Worm (Caenorhabditis elegans) whole organism, L1 larva: ENCODE data around the gene R13A5.7.

Experiments used
- C34B4.2 ChIP-seq: sonication (generic microtip); optimal IDR thresholded peaks from 2 replicates; lab custom pipeline; 2017; ENCODE audit warnings: mild to moderate bottlenecking, missing genetic modification characterization, missing compliant biosample characterization
- F16B12.6 ChIP-seq: fragments of 150-350 bp; optimal IDR thresholded peaks from 2 replicates; lab custom pipeline; 2014; ENCODE audit warnings: missing biosample characterization, missing genetic modification characterization
- aha-1 ChIP-seq: fragments of 150-350 bp; optimal IDR thresholded peaks from 2 replicates; lab custom pipeline; 2014; ENCODE audit warnings: missing biosample characterization, missing genetic modification characterization
- alr-1 ChIP-seq: fragments of 200-800 bp; sonication (Bioruptor generic); optimal IDR thresholded peaks from 2 replicates; lab custom pipeline; 2018; ENCODE audit warnings: borderline replicate concordance, mild to moderate bottlenecking, missing genetic modification characterization, missing compliant biosample characterization
- aly-2 ChIP-seq: fragments of 150-350 bp; optimal IDR thresholded peaks from 2 replicates; lab custom pipeline; 2014; ENCODE audit warnings: missing biosample characterization, missing genetic modification characterization
- ama-1 ChIP-seq: fragments of 150-350 bp; optimal IDR thresholded peaks from 2 replicates; lab custom pipeline; 2014
- blmp-1 ChIP-seq: fragments of 150-350 bp; optimal IDR thresholded peaks from 2 replicates; lab custom pipeline; 2014; ENCODE audit warnings: missing biosample characterization, missing genetic modification characterization
- ceh-8 ChIP-seq: fragments of 200-800 bp; sonication (Bioruptor generic); optimal IDR thresholded peaks from 2 replicates; lab custom pipeline; 2018; ENCODE audit warnings: mild to moderate bottlenecking, missing genetic modification characterization, moderate library complexity, missing compliant biosample characterization
- ceh-82 ChIP-seq, 3 experiments: fragments of 150-350 bp in 1 of 3; sonication (generic microtip) in 2 of 3; optimal IDR thresholded peaks; 2 replicates each; lab custom pipeline; 2014 to 2017; ENCODE audit warnings: missing biosample characterization in 3 of 3, missing genetic modification characterization in 3 of 3
- ceh-88 ChIP-seq: fragments of 200-800 bp; sonication (Bioruptor generic); IDR thresholded peaks from 2 replicates; pipeline ENCODE4 v1.3.6; 2022; ENCODE audit warnings: missing genetic modification characterization, missing compliant biosample characterization
- ceh-90 ChIP-seq: sonication (generic microtip); optimal IDR thresholded peaks from 2 replicates; lab custom pipeline; 2016; ENCODE audit warnings: missing genetic modification characterization, missing compliant biosample characterization
- ces-1 ChIP-seq: fragments of 150-350 bp; optimal IDR thresholded peaks from 2 replicates; lab custom pipeline; 2014; ENCODE audit warnings: missing biosample characterization, missing genetic modification reagents, missing genetic modification characterization
- efl-1 ChIP-seq, 4 experiments: fragments of 150-350 bp; optimal IDR thresholded peaks in 3 of 4; peaks in 1 of 4; 1 replicate in 1 of 4; 2 replicates in 3 of 4; lab custom pipeline; 2014; ENCODE audit warnings: missing biosample characterization in 2 of 4, missing genetic modification characterization in 2 of 4, missing genetic modification reagents in 2 of 4
- efl-3 ChIP-seq: fragments of 200-800 bp; sonication (Bioruptor generic); optimal IDR thresholded peaks from 2 replicates; lab custom pipeline; 2018; ENCODE audit warnings: mild to moderate bottlenecking, missing genetic modification characterization, missing compliant biosample characterization
- elt-2 ChIP-seq: sonication (generic microtip); optimal IDR thresholded peaks from 2 replicates; lab custom pipeline; 2016; ENCODE audit warnings: missing genetic modification characterization, mild to moderate bottlenecking, inconsistent platforms, missing compliant biosample characterization, missing genetic modification reagents
- elt-3 ChIP-seq, 6 experiments: fragments of 150-350 bp in 1 of 6; sonication (generic microtip); optimal IDR thresholded peaks; 2 replicates each; lab custom pipeline; 2017 to 2018; ENCODE audit warnings: missing biosample characterization in 6 of 6, missing genetic modification characterization in 6 of 6, inconsistent platforms in 1 of 6
- ets-5 ChIP-seq: fragments of 200-800 bp; sonication (Bioruptor generic); IDR thresholded peaks from 2 replicates; pipeline ENCODE4 v1.3.6; 2022; ENCODE audit warnings: missing genetic modification characterization, missing compliant biosample characterization
- fos-1 ChIP-seq: fragments of 150-350 bp; optimal IDR thresholded peaks from 2 replicates; lab custom pipeline; 2014; ENCODE audit warnings: missing biosample characterization, missing genetic modification characterization
- grh-1 ChIP-seq: fragments of 200-800 bp; sonication (Bioruptor generic); IDR thresholded peaks from 2 replicates; pipeline ENCODE4 v1.3.6; 2022; ENCODE audit warnings: missing genetic modification reagents, missing genetic modification characterization, missing compliant biosample characterization
- hlh-17 ChIP-seq: fragments of 200-800 bp; sonication (Bioruptor generic); optimal IDR thresholded peaks from 2 replicates; lab custom pipeline; 2018; ENCODE audit warnings: missing genetic modification characterization, mild to moderate bottlenecking, missing compliant biosample characterization, moderate library complexity, borderline replicate concordance
- isw-1 ChIP-seq: fragments of 200-800 bp; sonication (Bioruptor generic); IDR thresholded peaks from 2 replicates; pipeline ENCODE4 v1.3.6; 2022; ENCODE audit warnings: missing genetic modification characterization, missing compliant biosample characterization
- jun-1 ChIP-seq: fragments of 150-350 bp; optimal IDR thresholded peaks from 2 replicates; lab custom pipeline; 2014; ENCODE audit warnings: missing biosample characterization, missing genetic modification reagents, missing genetic modification characterization
- lin-14 ChIP-seq: fragments of 200-800 bp; sonication (Bioruptor generic); optimal IDR thresholded peaks from 2 replicates; lab custom pipeline; 2018; ENCODE audit warnings: mild to moderate bottlenecking, missing genetic modification characterization, moderate library complexity, missing compliant biosample characterization
- lin-15B ChIP-seq: fragments of 150-350 bp; sonication (generic microtip); optimal IDR thresholded peaks from 3 replicates; lab custom pipeline; 2014; ENCODE audit warnings: missing biosample characterization, missing genetic modification characterization
- lin-35 ChIP-seq, 2 experiments: fragments of 150-350 bp; optimal IDR thresholded peaks; 2 replicates each; lab custom pipeline; 2014; ENCODE audit warnings: missing biosample characterization in 2 of 2, missing genetic modification characterization in 2 of 2, missing genetic modification reagents in 2 of 2
- lin-39 ChIP-seq: fragments of 150-350 bp; optimal IDR thresholded peaks from 2 replicates; lab custom pipeline; 2014; ENCODE audit warnings: missing biosample characterization, missing genetic modification reagents, missing genetic modification characterization
- lir-3 ChIP-seq: sonication (generic microtip); optimal IDR thresholded peaks from 2 replicates; lab custom pipeline; 2016; ENCODE audit warnings: mild to moderate bottlenecking, missing genetic modification characterization, moderate library complexity, missing compliant biosample characterization; ENCODE audit not compliant: poor library complexity
- lsy-2 ChIP-seq, 2 experiments: fragments of 150-350 bp; optimal IDR thresholded peaks; 2 replicates each; lab custom pipeline; 2014; ENCODE audit warnings: missing biosample characterization in 2 of 2, missing genetic modification characterization in 2 of 2
- mef-2 ChIP-seq: fragments of 150-350 bp; optimal IDR thresholded peaks from 2 replicates; lab custom pipeline; 2014; ENCODE audit warnings: missing biosample characterization, missing genetic modification characterization
- mep-1 ChIP-seq: fragments of 150-350 bp; optimal IDR thresholded peaks from 2 replicates; lab custom pipeline; 2014; ENCODE audit warnings: missing biosample characterization, missing genetic modification characterization
- nhr-11 ChIP-seq: fragments of 150-350 bp; optimal IDR thresholded peaks from 2 replicates; lab custom pipeline; 2014; ENCODE audit warnings: missing biosample characterization, missing genetic modification characterization
- nhr-12 ChIP-seq: sonication (generic microtip); optimal IDR thresholded peaks from 2 replicates; lab custom pipeline; 2017; ENCODE audit warnings: missing biosample characterization, missing genetic modification characterization
- nhr-20 ChIP-seq: sonication (generic microtip); optimal IDR thresholded peaks from 2 replicates; lab custom pipeline; 2016; ENCODE audit warnings: mild to moderate bottlenecking, missing genetic modification characterization, missing compliant biosample characterization
- nhr-237 ChIP-seq: fragments of 150-350 bp; optimal IDR thresholded peaks from 2 replicates; lab custom pipeline; 2014; ENCODE audit warnings: missing biosample characterization, missing genetic modification characterization
- nhr-28 ChIP-seq: fragments of 150-350 bp; optimal IDR thresholded peaks from 2 replicates; lab custom pipeline; 2014; ENCODE audit warnings: missing biosample characterization, missing genetic modification characterization
- nhr-71 ChIP-seq: sonication (generic microtip); optimal IDR thresholded peaks from 2 replicates; lab custom pipeline; 2016; ENCODE audit warnings: mild to moderate bottlenecking, missing genetic modification characterization, moderate library complexity, missing compliant biosample characterization
- nhr-77 ChIP-seq: fragments of 150-350 bp; optimal IDR thresholded peaks from 2 replicates; lab custom pipeline; 2014; ENCODE audit warnings: missing biosample characterization, missing genetic modification characterization
- nhr-85 ChIP-seq: sonication (generic microtip); peaks from one replicate; lab custom pipeline; 2016; ENCODE audit warnings: missing genetic modification characterization, inconsistent platforms, missing compliant biosample characterization
- nhr-90 ChIP-seq: sonication (generic microtip); optimal IDR thresholded peaks from 2 replicates; lab custom pipeline; 2016; ENCODE audit warnings: mild to moderate bottlenecking, missing genetic modification characterization, missing compliant biosample characterization; ENCODE audit not compliant: poor library complexity
- pax-3 ChIP-seq: fragments of 200-800 bp; sonication (Bioruptor generic); optimal IDR thresholded peaks from 2 replicates; lab custom pipeline; 2018; ENCODE audit warnings: mild to moderate bottlenecking, missing genetic modification characterization, moderate library complexity, missing compliant biosample characterization
- pqm-1 ChIP-seq: sonication (generic microtip); optimal IDR thresholded peaks from 3 replicates; lab custom pipeline; 2017; ENCODE audit warnings: missing biosample characterization, missing genetic modification characterization
- rnt-1 ChIP-seq: sonication (generic microtip); optimal IDR thresholded peaks from 2 replicates; lab custom pipeline; 2016; ENCODE audit warnings: mild to moderate bottlenecking, missing genetic modification characterization, moderate library complexity, missing compliant biosample characterization
- snpc-4 ChIP-seq: fragments of 150-350 bp; optimal IDR thresholded peaks from 2 replicates; lab custom pipeline; 2014; ENCODE audit warnings: missing biosample characterization, missing genetic modification characterization
- snu-23 ChIP-seq: sonication (generic microtip); optimal IDR thresholded peaks from 2 replicates; lab custom pipeline; 2016; ENCODE audit warnings: missing genetic modification characterization, missing compliant biosample characterization
- sox-4 ChIP-seq: sonication (generic microtip); optimal IDR thresholded peaks from 2 replicates; lab custom pipeline; 2016; ENCODE audit warnings: missing genetic modification characterization, missing compliant biosample characterization
- sup-37 ChIP-seq: fragments of 200-800 bp; sonication (Bioruptor generic); optimal IDR thresholded peaks from 2 replicates; lab custom pipeline; 2018; ENCODE audit warnings: mild to moderate bottlenecking, missing genetic modification characterization, missing compliant biosample characterization
- tbx-2 ChIP-seq: sonication (generic microtip); optimal IDR thresholded peaks from 2 replicates; lab custom pipeline; 2016; ENCODE audit warnings: missing genetic modification characterization, missing compliant biosample characterization
- unc-130 ChIP-seq: fragments of 150-350 bp; optimal IDR thresholded peaks from 2 replicates; lab custom pipeline; 2017; ENCODE audit warnings: missing biosample characterization, missing genetic modification characterization, inconsistent platforms
- unc-30 ChIP-seq: sonication (generic microtip); optimal IDR thresholded peaks from 2 replicates; lab custom pipeline; 2017; ENCODE audit warnings: missing biosample characterization, missing genetic modification characterization
- unc-86 ChIP-seq: sonication (generic microtip); optimal IDR thresholded peaks from 2 replicates; lab custom pipeline; 2016; ENCODE audit warnings: missing genetic modification characterization, missing compliant biosample characterization
- unc-98 ChIP-seq: fragments of 200-800 bp; sonication (Bioruptor generic); IDR thresholded peaks from 2 replicates; pipeline ENCODE4 v1.3.6; 2022; ENCODE audit warnings: missing genetic modification characterization, missing compliant biosample characterization
- vab-15 ChIP-seq: sonication (generic microtip); optimal IDR thresholded peaks from 2 replicates; lab custom pipeline; 2017; ENCODE audit warnings: missing genotype, mild to moderate bottlenecking, missing genetic modification characterization, missing compliant biosample characterization
- xbp-1 ChIP-seq: sonication (generic microtip); optimal IDR thresholded peaks from 2 replicates; lab custom pipeline; 2016; ENCODE audit warnings: missing genetic modification characterization, missing compliant biosample characterization
- zip-4 ChIP-seq: fragments of 200-800 bp; sonication (Bioruptor generic); optimal IDR thresholded peaks from 2 replicates; lab custom pipeline; 2018; ENCODE audit warnings: mild to moderate bottlenecking, missing genetic modification characterization, moderate library complexity, missing compliant biosample characterization

R13A5.7 gene

ce11 chrIII:7580586-7580985 is 10.7 kb upstream of the R13A5.7 start:
- TF ChIP-seq unc-86 (tag; lab: Kevin White, UChicago) (peak; percentile 42), efl-1 (optimal IDR thresholded peaks at IDR 0.05; lab: Kevin White, UChicago) (peak; percentile 20 to 25), efl-1 (GFP tag; optimal IDR thresholded peaks at IDR 0.05 in 1 of 2; lab: Kevin White, UChicago) (peak in 1 of 2 experiments; percentile 21), zip-4 (GFP tag; lab: Kevin White, UChicago) (no peak), pqm-1 (tag; lab: Kevin White, UChicago) (no peak), mef-2 (tag; lab: Kevin White, UChicago) (no peak), vab-15 (tag; lab: Kevin White, UChicago) (no peak), elt-2 (no peak), nhr-85 (tag; lab: Kevin White, UChicago) (no peak), pax-3 (no peak), aha-1 (no peak), nhr-237 (tag; lab: Kevin White, UChicago) (no peak), lir-3 (tag; lab: Kevin White, UChicago) (no peak), ceh-82 (tag; optimal IDR thresholded peaks at IDR 0.05; lab: Kevin White, UChicago) (peak in 2 of 3 experiments; percentile 4 to 67), ceh-90 (tag; lab: Kevin White, UChicago) (no peak), lin-35 (GFP tag; optimal IDR thresholded peaks at IDR 0.05; lab: Kevin White, UChicago) (peak in 1 of 2 experiments; percentile 35), sup-37 (GFP tag; lab: Kevin White, UChicago) (no peak), snpc-4 (no peak), nhr-12 (tag; lab: Kevin White, UChicago) (no peak), xbp-1 (no peak), nhr-90 (tag; lab: Kevin White, UChicago) (no peak), nhr-11 (tag; lab: Kevin White, UChicago) (no peak), lsy-2 (tag; optimal IDR thresholded peaks at IDR 0.05; lab: Kevin White, UChicago) (peak; percentile 5 to 64), C34B4.2 (tag; lab: Kevin White, UChicago) (no peak), nhr-71 (peak; percentile 51), ceh-88 (GFP tag; lab: Robert Waterston, UW) (no peak), grh-1 (GFP tag; lab: Robert Waterston, UW) (no peak), aly-2 (tag; lab: Kevin White, UChicago) (no peak), unc-98 (GFP tag; lab: Robert Waterston, UW) (no peak), rnt-1 (tag; lab: Kevin White, UChicago) (no peak), unc-30 (tag; lab: Kevin White, UChicago) (no peak), nhr-28 (tag; lab: Kevin White, UChicago) (no peak), unc-130 (no peak), lin-14 (peak; percentile 86), tbx-2 (tag; lab: Kevin White, UChicago) (peak; percentile 28), lin-15B (tag; lab: Kevin White, UChicago) (no peak), blmp-1 (tag; lab: Kevin White, UChicago) (no peak), mep-1 (peak; percentile 13), fos-1 (tag; lab: Kevin White, UChicago) (peak; percentile 15), efl-3 (no peak), elt-3 (tag; optimal IDR thresholded peaks at IDR 0.05; lab: Kevin White, UChicago) (no peak), alr-1 (tag; lab: Kevin White, UChicago) (no peak), hlh-17 (GFP tag; lab: Kevin White, UChicago) (no peak), ces-1 (GFP tag; lab: Kevin White, UChicago) (no peak), snu-23 (GFP tag; lab: Kevin White, UChicago) (peak; percentile 42), F16B12.6 (tag; lab: Kevin White, UChicago) (peak; percentile 10), ets-5 (no peak), lin-39 (tag; lab: Kevin White, UChicago) (no peak), nhr-20 (tag; lab: Kevin White, UChicago) (no peak), isw-1 (GFP tag; lab: Robert Waterston, UW) (peak; percentile 21), nhr-77 (tag; lab: Kevin White, UChicago) (no peak), ceh-8 (GFP tag; lab: Kevin White, UChicago) (no peak), ama-1 (lab: Kevin White, UChicago) (no peak), jun-1 (no peak), sox-4 (no peak)
